Worm (Caenorhabditis elegans): Measurements from ENCODE around the gene cca-1.

The cca-1 gene

ce11 chrX:7902976-7903375 is 27.2 kb upstream of the cca-1 start, which contains the start of gene C39D10.11:
TSS of gene C39D10.11 (plus strand) at chrX:7903276.
- no peak for TF ChIP-seq F16B12.6 (tag; optimal IDR thresholded peaks at IDR 0.05)
- no peak for TF ChIP-seq snpc-4 (tag; optimal IDR thresholded peaks at IDR 0.05)
- no peak for TF ChIP-seq aha-1 (tag; optimal IDR thresholded peaks at IDR 0.05)
- no peak for TF ChIP-seq zag-1 (tag; optimal IDR thresholded peaks at IDR 0.05)
- TF ChIP-seq C16A3.4 (tag; optimal IDR thresholded peaks at IDR 0.05) = no peak
- no peak for TF ChIP-seq aly-2 (tag; optimal IDR thresholded peaks at IDR 0.05)

- TF ChIP-seq lin-35 (GFP tag; optimal IDR thresholded peaks at IDR 0.05) = peak in 1 of 2 experiments; percentile 5
- no peak for TF ChIP-seq sup-37 (GFP tag; optimal IDR thresholded peaks at IDR 0.05)
- TF ChIP-seq ceh-90 (tag; optimal IDR thresholded peaks at IDR 0.05) = no peak
- TF ChIP-seq nhr-77 (tag; optimal IDR thresholded peaks at IDR 0.05) = no peak
- peak; percentile 49 for TF ChIP-seq elt-2 (tag; optimal IDR thresholded peaks at IDR 0.05)
These were observed 26.1 kb upstream of the cca-1 start for ce11 chrX:7901840-7902239.

ce11 chrX:7900180-7900579 is 24.4 kb upstream of the cca-1 start:
- TF ChIP-seq nhr-47 (tag; optimal IDR thresholded peaks at IDR 0.05) (no peak), dsc-1 (tag; optimal IDR thresholded peaks at IDR 0.05) (peak; percentile 86), nhr-85 (tag) (no peak), lin-14 (GFP tag; optimal IDR thresholded peaks at IDR 0.05) (peak; percentile 15), rnt-1 (tag; optimal IDR thresholded peaks at IDR 0.05) (no peak), C04F5.9 (tag; optimal IDR thresholded peaks at IDR 0.05) (no peak), mab-9 (GFP tag; IDR thresholded peaks at IDR 0.05) (no peak), pax-3 (tag; optimal IDR thresholded peaks at IDR 0.05) (no peak), egl-27 (tag; optimal IDR thresholded peaks at IDR 0.05) (no peak), egl-13 (tag; optimal IDR thresholded peaks at IDR 0.05) (peak; percentile 9), sup-37 (GFP tag; optimal IDR thresholded peaks at IDR 0.05) (no peak), nhr-77 (tag; optimal IDR thresholded peaks at IDR 0.05) (no peak), nhr-71 (tag; optimal IDR thresholded peaks at IDR 0.05) (peak; percentile 17), dpl-1 (GFP tag; optimal IDR thresholded peaks at IDR 0.05) (no peak), efl-3 (GFP tag; optimal IDR thresholded peaks at IDR 0.05) (no peak), unc-86 (tag; optimal IDR thresholded peaks at IDR 0.05) (no peak), mef-2 (tag; optimal IDR thresholded peaks at IDR 0.05) (no peak), ceh-63 (GFP tag; optimal IDR thresholded peaks at IDR 0.05) (no peak), zag-1 (tag; optimal IDR thresholded peaks at IDR 0.05) (no peak), pag-3 (tag; optimal IDR thresholded peaks at IDR 0.05; ENCODE audit: borderline replicate concordance, insufficient read depth) (no peak), unc-30 (tag; optimal IDR thresholded peaks at IDR 0.05) (no peak), nhr-28 (tag; optimal IDR thresholded peaks at IDR 0.05) (no peak), unc-62 (GFP tag; optimal IDR thresholded peaks at IDR 0.05) (no peak), grh-1 (GFP tag; IDR thresholded peaks at IDR 0.05) (no peak), ceh-82 (tag; optimal IDR thresholded peaks at IDR 0.05) (no peak), lir-3 (tag; optimal IDR thresholded peaks at IDR 0.05; ENCODE audit: poor library complexity) (no peak), fkh-8 (tag; optimal IDR thresholded peaks at IDR 0.05) (peak; percentile 56), elt-2 (tag; optimal IDR thresholded peaks at IDR 0.05) (no peak), isw-1 (GFP tag; IDR thresholded peaks at IDR 0.05) (no peak), nhr-20 (tag; optimal IDR thresholded peaks at IDR 0.05) (no peak), swsn-7 (tag; optimal IDR thresholded peaks at IDR 0.05) (no peak)

ce11 chrX:7898131-7898530 is 22.4 kb upstream of the cca-1 start:
- no peak for TF ChIP-seq fkh-4 (tag; optimal IDR thresholded peaks at IDR 0.05; ENCODE audit: borderline replicate concordance)
- TF ChIP-seq nhr-71 (tag; optimal IDR thresholded peaks at IDR 0.05) = no peak
- TF ChIP-seq ztf-4 (tag; optimal IDR thresholded peaks at IDR 0.05) = no peak
- no peak for TF ChIP-seq efl-1 (optimal IDR thresholded peaks at IDR 0.05)
- peak in 1 of 2 experiments; percentile 89 for TF ChIP-seq efl-1 (GFP tag; optimal IDR thresholded peaks at IDR 0.05 in 1 of 2)
- TF ChIP-seq sptf-1 (tag; optimal IDR thresholded peaks at IDR 0.05) = no peak
- TF ChIP-seq ceh-90 (tag; optimal IDR thresholded peaks at IDR 0.05) = no peak
- TF ChIP-seq mdl-1 (tag; optimal IDR thresholded peaks at IDR 0.05) = no peak

Measured in whole organism, L1 larva.